Worm (Caenorhabditis elegans) whole organism, late embryonic: ENCODE results near the gene fbxa-160.
A peak's percentile ranks its signal among the peaks of the same experiment; 100 is the strongest.

ENCODE experiments used
- C08G9.2 ChIP-seq: sonication (generic microtip); optimal IDR thresholded peaks from 2 replicates; lab custom pipeline; 2016; ENCODE audit warnings: mild to moderate bottlenecking, missing genetic modification characterization, moderate library complexity, missing compliant biosample characterization
- C38D4.7 ChIP-seq: fragments of 200-800 bp; sonication (Bioruptor generic); optimal IDR thresholded peaks from 2 replicates; lab custom pipeline; 2018; ENCODE audit warnings: mild to moderate bottlenecking, missing genetic modification characterization, moderate library complexity, missing compliant biosample characterization
- F13H6.1 ChIP-seq: sonication (generic microtip); optimal IDR thresholded peaks from 2 replicates; lab custom pipeline; 2016; ENCODE audit warnings: missing genetic modification characterization, missing compliant biosample characterization
- T23F11.4 ChIP-seq: fragments of 200-800 bp; sonication (Bioruptor generic); optimal IDR thresholded peaks from 2 replicates; lab custom pipeline; 2018; ENCODE audit warnings: mild to moderate bottlenecking, missing genetic modification characterization, missing compliant biosample characterization
- Y22D7AL.16 ChIP-seq: sonication (generic microtip); optimal IDR thresholded peaks from 2 replicates; lab custom pipeline; 2016; ENCODE audit warnings: missing genetic modification characterization, missing compliant biosample characterization
- ahr-1 ChIP-seq: sonication (generic microtip); optimal IDR thresholded peaks from 2 replicates; lab custom pipeline; 2016; ENCODE audit warnings: missing genetic modification characterization, missing compliant biosample characterization
- ama-1 ChIP-seq: fragments of 150-350 bp; optimal IDR thresholded peaks from 2 replicates; lab custom pipeline; 2014
- ceh-14 ChIP-seq: sonication (generic microtip); optimal IDR thresholded peaks from 2 replicates; lab custom pipeline; 2016; ENCODE audit warnings: missing genotype, missing genetic modification characterization, missing compliant biosample characterization
- ceh-18 ChIP-seq: sonication (generic microtip); optimal IDR thresholded peaks from 2 replicates; lab custom pipeline; 2016; ENCODE audit warnings: missing genetic modification characterization, missing compliant biosample characterization
- ceh-31 ChIP-seq: sonication (generic microtip); optimal IDR thresholded peaks from 2 replicates; lab custom pipeline; 2016; ENCODE audit warnings: missing genetic modification characterization, missing compliant biosample characterization
- ceh-45 ChIP-seq: fragments of 200-800 bp; sonication (Bioruptor generic); IDR thresholded peaks from 2 replicates; pipeline ENCODE4 v1.3.6; 2022; ENCODE audit warnings: missing genetic modification reagents, missing genetic modification characterization, missing compliant biosample characterization
- ceh-48 ChIP-seq: sonication (generic microtip); optimal IDR thresholded peaks from 2 replicates; lab custom pipeline; 2016; ENCODE audit warnings: missing genetic modification characterization, inconsistent platforms, missing compliant biosample characterization
- ceh-6 ChIP-seq: fragments of 200-800 bp; sonication (Bioruptor generic); optimal IDR thresholded peaks from 2 replicates; lab custom pipeline; 2018; ENCODE audit warnings: mild to moderate bottlenecking, missing genetic modification characterization, missing compliant biosample characterization
- che-1 ChIP-seq: sonication (generic microtip); optimal IDR thresholded peaks from 2 replicates; lab custom pipeline; 2016; ENCODE audit warnings: mild to moderate bottlenecking, missing genetic modification characterization, missing compliant biosample characterization
- elt-2 ChIP-seq: sonication (generic microtip); optimal IDR thresholded peaks from 2 replicates; lab custom pipeline; 2016; ENCODE audit warnings: missing genetic modification reagents, missing genetic modification characterization, missing compliant biosample characterization
- eyg-1 ChIP-seq: sonication (generic microtip); optimal IDR thresholded peaks from 2 replicates; lab custom pipeline; 2016; ENCODE audit warnings: missing genotype, missing genetic modification characterization, missing compliant biosample characterization
- hlh-13 ChIP-seq: fragments of 200-800 bp; sonication (Bioruptor generic); optimal IDR thresholded peaks from 2 replicates; lab custom pipeline; 2018; ENCODE audit warnings: mild to moderate bottlenecking, missing genetic modification characterization, missing compliant biosample characterization
- hlh-30 ChIP-seq: sonication (generic microtip); optimal IDR thresholded peaks from 2 replicates; lab custom pipeline; 2017; ENCODE audit warnings: antibody characterized with exemption, missing genetic modification characterization, missing compliant biosample characterization; ENCODE audit not compliant: insufficient read depth
- lim-6 ChIP-seq: sonication (generic microtip); optimal IDR thresholded peaks from 2 replicates; lab custom pipeline; 2016; ENCODE audit warnings: missing genetic modification characterization, missing compliant biosample characterization
- mec-3 ChIP-seq: sonication (generic microtip); optimal IDR thresholded peaks from 2 replicates; lab custom pipeline; 2016; ENCODE audit warnings: borderline replicate concordance, missing genetic modification characterization, missing compliant biosample characterization
- nfya-1 ChIP-seq: sonication (generic microtip); optimal IDR thresholded peaks from 2 replicates; lab custom pipeline; 2017; ENCODE audit warnings: missing genetic modification characterization, mild to moderate bottlenecking, missing compliant biosample characterization, antibody characterized with exemption, moderate library complexity
- nhr-232 ChIP-seq: sonication (generic microtip); optimal IDR thresholded peaks from 2 replicates; lab custom pipeline; 2016; ENCODE audit warnings: missing genetic modification characterization, missing compliant biosample characterization
- odd-2 ChIP-seq: sonication (generic microtip); optimal IDR thresholded peaks from 2 replicates; lab custom pipeline; 2017; ENCODE audit warnings: antibody characterized with exemption, mild to moderate bottlenecking, missing genetic modification characterization, missing compliant biosample characterization
- pax-1 ChIP-seq: fragments of 150-350 bp; optimal IDR thresholded peaks from 2 replicates; lab custom pipeline; 2014; ENCODE audit warnings: missing biosample characterization, missing genetic modification characterization
- pha-2 ChIP-seq: sonication (generic microtip); optimal IDR thresholded peaks from 2 replicates; lab custom pipeline; 2017; ENCODE audit warnings: mild to moderate bottlenecking, missing genetic modification characterization, missing compliant biosample characterization
- ref-2 ChIP-seq: sonication (generic microtip); optimal IDR thresholded peaks from 2 replicates; lab custom pipeline; 2016; ENCODE audit warnings: missing genetic modification characterization, missing compliant biosample characterization
- rnt-1 ChIP-seq: sonication (generic microtip); optimal IDR thresholded peaks from 2 replicates; lab custom pipeline; 2016; ENCODE audit warnings: missing genetic modification characterization, missing compliant biosample characterization
- sox-4 ChIP-seq: sonication (generic microtip); optimal IDR thresholded peaks from 2 replicates; lab custom pipeline; 2017; ENCODE audit warnings: mild to moderate bottlenecking, missing genetic modification characterization, inconsistent platforms, missing compliant biosample characterization
- syd-9 ChIP-seq: sonication (generic microtip); optimal IDR thresholded peaks from 2 replicates; lab custom pipeline; 2016; ENCODE audit warnings: mild to moderate bottlenecking, missing genetic modification characterization, moderate library complexity, missing compliant biosample characterization
- tbx-2 ChIP-seq: sonication (generic microtip); optimal IDR thresholded peaks from 2 replicates; lab custom pipeline; 2016; ENCODE audit warnings: missing genetic modification characterization, missing compliant biosample characterization
- tbx-7 ChIP-seq: sonication (generic microtip); optimal IDR thresholded peaks from 2 replicates; lab custom pipeline; 2016; ENCODE audit warnings: missing genotype, missing genetic modification characterization, missing compliant biosample characterization
- ttx-3 ChIP-seq: sonication (generic microtip); optimal IDR thresholded peaks from 2 replicates; lab custom pipeline; 2016; ENCODE audit warnings: missing genetic modification reagents, missing genetic modification characterization, missing compliant biosample characterization
- unc-55 ChIP-seq: sonication (generic microtip); optimal IDR thresholded peaks from 2 replicates; lab custom pipeline; 2017; ENCODE audit warnings: missing biosample characterization, missing genetic modification reagents, missing genetic modification characterization
- unc-86 ChIP-seq: sonication (generic microtip); optimal IDR thresholded peaks from 2 replicates; lab custom pipeline; 2016; ENCODE audit warnings: missing genetic modification characterization, missing compliant biosample characterization
- zip-5 ChIP-seq: sonication (generic microtip); optimal IDR thresholded peaks from 2 replicates; lab custom pipeline; 2016; ENCODE audit warnings: missing genetic modification characterization, missing compliant biosample characterization

The fbxa-160 gene

ce11 chrII:1670260-1670879 is 45.9 kb upstream of the fbxa-160 start, which contains the start of gene nhx-6:
Gene nhx-6, plus strand, starts transcription at chrII:1670829.
- TF ChIP-seq ahr-1 (tag; lab: Kevin White, UChicago) (no peak), rnt-1 (tag; lab: Kevin White, UChicago) (no peak), unc-55 (GFP tag; lab: Kevin White, UChicago) (no peak), ceh-48 (no peak), nhr-232 (tag; lab: Kevin White, UChicago) (no peak), pha-2 (no peak), C38D4.7 (GFP tag; lab: Kevin White, UChicago) (no peak), lim-6 (tag; lab: Kevin White, UChicago) (no peak), hlh-30 (no peak), unc-86 (tag; lab: Kevin White, UChicago) (no peak), tbx-2 (tag; lab: Kevin White, UChicago) (no peak), F13H6.1 (tag; lab: Kevin White, UChicago) (no peak), che-1 (no peak), ceh-45 (no peak), ttx-3 (tag; lab: Kevin White, UChicago) (no peak), ceh-18 (tag; lab: Kevin White, UChicago) (no peak)

- TF ChIP-seq hlh-13 (GFP tag; lab: Kevin White, UChicago) (no peak), ceh-14 (no peak), C38D4.7 (GFP tag; lab: Kevin White, UChicago) (no peak), eyg-1 (no peak), C08G9.2 (no peak), unc-55 (GFP tag; lab: Kevin White, UChicago) (no peak), ceh-6 (GFP tag; lab: Kevin White, UChicago) (no peak), ama-1 (lab: Kevin White, UChicago) (no peak), Y22D7AL.16 (tag; lab: Kevin White, UChicago) (no peak), ceh-31 (tag; lab: Kevin White, UChicago) (no peak), mec-3 (tag; lab: Kevin White, UChicago) (no peak), pax-1 (no peak), tbx-7 (no peak), T23F11.4 (no peak), rnt-1 (tag; lab: Kevin White, UChicago) (no peak), lim-6 (tag; lab: Kevin White, UChicago) (no peak)
- TF ChIP-seq, all 69 proteins: peak for 0
These were observed 44.4 kb upstream of the fbxa-160 start, which contains the start of gene srw-97 for ce11 chrII:1668913-1669312. Gene srw-97, minus strand, starts transcription at chrII:1669013.

ce11 chrII:1666025-1666424 is 41.6 kb upstream of the fbxa-160 start, which contains the start of gene srlf-29:
Gene srlf-29, plus strand, starts transcription at chrII:1666325.
- TF ChIP-seq odd-2 (no peak), lim-6 (tag; lab: Kevin White, UChicago) (no peak), nfya-1 (tag; lab: Kevin White, UChicago) (no peak), ceh-14 (no peak), syd-9 (tag; lab: Kevin White, UChicago) (no peak), unc-55 (GFP tag; lab: Kevin White, UChicago) (no peak), zip-5 (tag; lab: Kevin White, UChicago) (no peak), C08G9.2 (no peak), sox-4 (no peak), mec-3 (tag; lab: Kevin White, UChicago) (no peak), ahr-1 (tag; lab: Kevin White, UChicago) (no peak)

- TF ChIP-seq rnt-1 (tag; lab: Kevin White, UChicago) (no peak), elt-2 (tag; lab: Kevin White, UChicago) (peak; percentile 40), hlh-30 (peak; percentile 42), ref-2 (tag; lab: Kevin White, UChicago) (peak; percentile 25), odd-2 (no peak), tbx-2 (tag; lab: Kevin White, UChicago) (peak; percentile 15)
- TF ChIP-seq, all 69 proteins: peak for 4
These were observed 39.0 kb upstream of the fbxa-160 start, which contains the start of gene duxl-1 for ce11 chrII:1663516-1663915. Gene duxl-1, plus strand, starts transcription at chrII:1663699.
